Fruit fly (Drosophila melanogaster) whole organism, larva: ENCODE measurements around the gene CG10000.
"Not testable (repeated sequence)": the region's sequence is repeated elsewhere in the genome, so short reads cannot be mapped to it uniquely, and the experiment has no call there.

Source experiments
- noc ChIP-seq: fragments of 200-800 bp; sonication (Bioruptor generic); optimal IDR thresholded peaks from 3 replicates; lab custom pipeline; 2019; ENCODE audit warnings: missing biosample characterization, mild to moderate bottlenecking, missing genetic modification characterization, moderate library complexity

The CG10000 gene

DNA sequence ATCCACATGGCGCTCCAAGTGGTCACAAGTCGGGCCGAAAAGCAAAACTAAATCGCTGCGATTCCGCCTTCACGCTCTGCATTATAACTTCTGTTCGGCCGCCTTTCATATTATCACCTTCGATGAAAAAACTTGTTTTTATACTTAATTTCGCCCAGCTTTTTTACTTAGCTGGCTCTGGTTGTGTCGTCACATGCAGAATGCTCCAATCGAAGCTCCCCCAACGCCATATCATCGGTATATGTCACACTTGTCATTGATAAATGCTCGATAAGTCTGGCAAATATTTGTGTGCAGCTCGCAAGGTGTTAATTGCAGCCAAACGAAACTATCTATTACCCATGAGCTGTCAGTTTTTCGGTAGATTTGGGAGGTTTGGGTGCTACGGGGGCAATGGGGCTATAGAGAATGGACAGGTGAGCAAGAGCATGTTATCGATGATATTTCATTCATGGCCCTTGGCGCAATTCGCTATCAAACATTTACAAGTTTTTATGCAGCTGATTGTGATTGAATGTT lies at the start of gene CG10000:
Gene CG10000 (minus strand): TSS at position 51 of the 519 bp plus-strand sequence.
- peak; percentile 21 for TF ChIP-seq noc (tag; lab: Kevin White, UChicago)

DNA sequence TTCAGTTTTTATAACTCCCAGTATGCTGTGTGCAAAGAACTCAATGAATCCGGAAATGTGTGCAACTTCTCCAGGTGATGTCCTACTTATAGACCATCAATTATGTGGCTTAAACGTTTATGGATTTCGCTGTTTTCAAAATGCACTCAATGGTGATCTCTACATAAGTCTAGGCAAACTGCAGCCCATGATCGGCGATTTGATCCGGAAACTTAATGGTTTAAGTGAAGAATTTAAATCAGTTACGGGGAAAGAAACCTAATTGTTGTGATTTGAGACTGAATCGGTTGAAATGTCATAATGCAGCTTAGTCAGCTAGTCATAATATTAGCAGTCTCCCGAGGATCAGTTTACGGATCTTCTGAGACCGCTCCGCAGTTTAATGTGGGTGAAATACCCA lies 38.8 kb upstream of the CG10000 start, which contains the start of gene intr:
Gene intr (plus strand): TSS at position 301 of the 400 bp plus-strand sequence.
- no peak for TF ChIP-seq noc (tag; lab: Kevin White, UChicago)

DNA sequence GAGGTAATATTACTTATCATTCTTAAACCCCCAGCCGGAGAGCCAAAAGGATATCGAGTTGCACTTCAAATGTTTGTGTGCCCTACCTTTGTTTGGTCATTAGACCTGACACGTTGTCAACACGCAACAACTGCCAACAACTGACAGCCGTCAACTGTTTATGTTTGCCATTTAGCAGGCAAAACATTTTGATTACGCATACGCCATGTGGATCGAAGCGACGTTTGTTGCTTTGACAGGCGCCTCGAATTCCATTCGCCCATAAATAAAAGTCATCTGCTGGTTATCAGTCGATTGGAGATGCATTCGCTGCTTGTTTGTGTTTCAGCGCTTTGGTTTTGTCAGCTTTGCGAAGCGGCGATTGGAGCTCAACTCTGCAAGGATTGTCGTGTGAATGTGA lies 37.9 kb upstream of the CG10000 start, which contains the start of gene CG34295:
Gene CG34295 (plus strand): TSS at position 301 of the 400 bp plus-strand sequence.
- no peak for TF ChIP-seq noc (tag; lab: Kevin White, UChicago)

DNA sequence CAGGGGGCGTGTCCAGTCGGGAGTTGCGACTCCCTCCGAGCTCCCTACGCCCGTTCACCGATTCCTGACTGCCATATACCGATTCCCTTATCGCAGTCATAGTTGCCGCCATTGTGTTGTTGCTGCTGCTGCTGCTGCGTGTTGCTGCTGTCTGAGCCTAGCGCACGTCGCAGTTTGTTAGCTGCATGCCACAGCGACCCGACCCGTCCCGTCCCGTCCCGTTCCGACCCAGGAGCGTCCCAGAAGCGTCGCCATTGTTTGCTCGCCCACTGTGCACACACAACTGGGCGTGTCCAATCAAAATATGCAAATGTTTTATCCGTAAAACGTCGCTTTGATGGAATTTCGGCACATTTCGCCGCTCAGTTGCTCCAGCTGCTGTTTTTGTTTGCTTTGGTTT lies 24.2 kb upstream of the CG10000 start:
- no peak for TF ChIP-seq noc (tag; lab: Kevin White, UChicago)

DNA sequence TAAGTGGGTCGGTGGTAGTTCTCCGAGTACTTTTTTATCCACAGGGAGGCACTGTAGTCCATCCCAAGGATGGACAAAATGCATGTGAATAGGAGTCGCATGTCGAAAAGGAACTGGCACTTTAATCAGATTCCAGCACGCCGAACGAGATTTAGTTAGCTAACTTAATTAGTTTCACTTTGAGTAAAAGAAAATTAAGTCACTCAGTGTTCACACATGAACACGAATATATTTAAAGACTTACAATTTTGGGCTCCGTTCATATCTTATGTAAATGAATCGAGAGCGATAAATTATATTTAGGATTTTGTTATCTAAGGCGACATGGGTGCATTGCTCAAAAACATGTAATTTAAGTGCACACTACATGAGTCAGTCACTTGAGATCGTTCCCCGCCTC lies 6.7 kb upstream of the CG10000 start, which contains the start of gene aqrs:
Gene aqrs (minus strand): TSS at position 101 of the 400 bp plus-strand sequence.
- not testable (repeated sequence) for TF ChIP-seq noc (tag; lab: Kevin White, UChicago)

DNA sequence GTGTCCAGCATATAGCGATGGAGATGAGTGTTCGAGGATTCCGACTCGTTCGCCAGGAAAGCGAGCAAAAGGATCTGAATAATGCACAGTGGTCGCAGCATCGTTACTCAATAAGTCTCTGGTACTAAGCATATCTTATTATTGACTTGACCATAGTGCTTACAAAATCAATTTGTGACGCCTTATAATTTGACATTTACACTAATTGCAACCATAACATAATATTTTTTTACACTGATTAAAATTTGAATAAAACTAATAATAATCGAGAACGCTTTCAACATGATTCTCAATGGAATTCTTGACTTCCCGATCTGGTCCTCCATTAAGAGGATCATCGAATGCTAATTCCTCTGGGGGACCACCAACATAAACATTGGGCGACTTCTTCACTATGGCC lies 5.4 kb upstream of the CG10000 start, which contains the start of gene CG9997:
Gene CG9997 (minus strand): TSS at position 101 of the 400 bp plus-strand sequence.
- TF ChIP-seq noc (tag; lab: Kevin White, UChicago): no peak

DNA sequence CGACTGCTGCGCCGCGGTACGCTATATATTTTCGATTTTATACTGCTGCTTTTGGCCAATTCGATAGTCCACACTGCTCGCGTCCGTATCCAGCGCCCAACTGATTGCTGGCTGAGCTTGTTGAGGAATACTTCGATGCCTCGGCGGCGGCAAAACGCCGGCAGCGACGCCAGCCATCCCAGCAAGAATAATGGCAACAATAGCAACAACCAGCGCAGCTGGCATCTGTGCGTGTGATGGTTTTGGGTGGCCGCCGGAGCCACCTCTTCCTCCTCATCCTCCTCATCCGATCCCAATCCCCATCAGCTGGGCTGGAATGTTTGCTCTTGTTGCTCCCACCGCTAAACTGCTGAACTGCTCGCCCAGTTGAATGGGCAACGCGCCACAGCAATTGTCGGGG lies 6.8 kb downstream of the CG10000 start, which contains the start of gene AstA-R2:
Gene AstA-R2 (minus strand): TSS at position 101 of the 400 bp plus-strand sequence.
- no peak for TF ChIP-seq noc (tag; lab: Kevin White, UChicago)
